6 worm cellular contexts compared by ENCODE assay signal in genomic region chrII:6891176-6891575, ce11.
A peak's percentile ranks its signal among the peaks of the same experiment; 100 is the strongest.
TF ChIP-seq lines count a peak whose summit lies in the region.

No protein-coding gene starts in this region.

TF ChIP-seq in whole organism, L1 larva, 84 proteins besides CTCF, POLR2A, EP300 and RAD21 (continues in another document):
- no peak for TF ChIP-seq unc-86 (tag; optimal IDR thresholded peaks at IDR 0.05; lab: Kevin White, UChicago)
- TF ChIP-seq dsc-1 (tag; optimal IDR thresholded peaks at IDR 0.05; lab: Kevin White, UChicago): peak; percentile 7
- TF ChIP-seq xbp-1 (tag; optimal IDR thresholded peaks at IDR 0.05; lab: Kevin White, UChicago): peak; percentile 14
- TF ChIP-seq irx-1 (tag; optimal IDR thresholded peaks at IDR 0.05; lab: Kevin White, UChicago): peak; percentile 5
- TF ChIP-seq lin-35 (GFP tag; optimal IDR thresholded peaks at IDR 0.05; lab: Kevin White, UChicago): peak; percentile 33 to 77
- peak; percentile 4 for TF ChIP-seq nhr-90 (tag; optimal IDR thresholded peaks at IDR 0.05; lab: Kevin White, UChicago; ENCODE audit: poor library complexity)
- TF ChIP-seq pag-3 (tag; optimal IDR thresholded peaks at IDR 0.05; lab: Kevin White, UChicago; ENCODE audit: borderline replicate concordance, insufficient read depth): no peak
- TF ChIP-seq ztf-4 (tag; optimal IDR thresholded peaks at IDR 0.05; lab: Kevin White, UChicago): peak; percentile 43
- peak; percentile 78 for TF ChIP-seq nhr-71 (tag; optimal IDR thresholded peaks at IDR 0.05; lab: Kevin White, UChicago)
- no peak for TF ChIP-seq C04F5.9 (tag; optimal IDR thresholded peaks at IDR 0.05; lab: Kevin White, UChicago)
- no peak for TF ChIP-seq ceh-8 (GFP tag; optimal IDR thresholded peaks at IDR 0.05; lab: Kevin White, UChicago)
- no peak for TF ChIP-seq unc-30 (tag; optimal IDR thresholded peaks at IDR 0.05; lab: Kevin White, UChicago)
- no peak for TF ChIP-seq F16B12.6 (tag; optimal IDR thresholded peaks at IDR 0.05; lab: Kevin White, UChicago)
- no peak for TF ChIP-seq hpl-2 (GFP tag; optimal IDR thresholded peaks at IDR 0.05; lab: Kevin White, UChicago)
- TF ChIP-seq nhr-76 (tag; optimal IDR thresholded peaks at IDR 0.05; lab: Kevin White, UChicago): no peak

TF ChIP-seq in whole organism, L2 larva, 48 proteins besides CTCF, POLR2A, EP300 and RAD21 (continues in another document):
- peak; percentile 58 for TF ChIP-seq sem-4 (tag; optimal IDR thresholded peaks at IDR 0.05; lab: Kevin White, UChicago)
- TF ChIP-seq unc-62 (GFP tag; optimal IDR thresholded peaks at IDR 0.05; lab: Kevin White, UChicago): no peak
- peak; percentile 54 for TF ChIP-seq sma-3 (GFP tag; optimal IDR thresholded peaks at IDR 0.05; lab: Kevin White, UChicago)
- no peak for TF ChIP-seq unc-39 (tag; optimal IDR thresholded peaks at IDR 0.05; lab: Kevin White, UChicago)
- peak; percentile 88 for TF ChIP-seq ama-1 (optimal IDR thresholded peaks at IDR 0.05; lab: Kevin White, UChicago)
- TF ChIP-seq gmeb-1 (tag; optimal IDR thresholded peaks at IDR 0.05; lab: Kevin White, UChicago): peak; percentile 7
- TF ChIP-seq nhr-21 (tag; optimal IDR thresholded peaks at IDR 0.05; lab: Kevin White, UChicago): peak; percentile 78
- peak; percentile 65 for TF ChIP-seq fos-1 (tag; optimal IDR thresholded peaks at IDR 0.05; lab: Kevin White, UChicago)
- TF ChIP-seq sma-9 (GFP tag; optimal IDR thresholded peaks at IDR 0.05; lab: Kevin White, UChicago): peak; percentile 74
- no peak for TF ChIP-seq sma-9 (tag; optimal IDR thresholded peaks at IDR 0.05; lab: Kevin White, UChicago)
- peak; percentile 47 for TF ChIP-seq blmp-1 (tag; optimal IDR thresholded peaks at IDR 0.05; lab: Kevin White, UChicago; ENCODE audit: insufficient read depth)
- no peak for TF ChIP-seq nhr-12 (tag; optimal IDR thresholded peaks at IDR 0.05; lab: Kevin White, UChicago)
- peak; percentile 43 for TF ChIP-seq egl-27 (tag; optimal IDR thresholded peaks at IDR 0.05; lab: Kevin White, UChicago)
- peak; percentile 66 for TF ChIP-seq C34F6.9 (tag; optimal IDR thresholded peaks at IDR 0.05; lab: Kevin White, UChicago)
- TF ChIP-seq elt-1 (tag; optimal IDR thresholded peaks at IDR 0.05; lab: Kevin White, UChicago): no peak
- TF ChIP-seq ZK546.5 (tag; optimal IDR thresholded peaks at IDR 0.05; lab: Kevin White, UChicago): no peak

TF ChIP-seq in whole organism, L3 larva, 47 proteins besides CTCF, POLR2A, EP300 and RAD21 (continues in another document):
- peak; percentile 42 for TF ChIP-seq lsy-12 (tag; optimal IDR thresholded peaks at IDR 0.05; lab: Kevin White, UChicago)
- no peak for TF ChIP-seq ceh-82 (tag; optimal IDR thresholded peaks at IDR 0.05; lab: Kevin White, UChicago)
- TF ChIP-seq egl-27 (tag; optimal IDR thresholded peaks at IDR 0.05; lab: Kevin White, UChicago): no peak
- TF ChIP-seq fos-1 (tag; optimal IDR thresholded peaks at IDR 0.05; lab: Kevin White, UChicago): no peak
- TF ChIP-seq nhr-67 (tag; optimal IDR thresholded peaks at IDR 0.05; lab: Kevin White, UChicago): no peak
- no peak for TF ChIP-seq nhr-11 (tag; optimal IDR thresholded peaks at IDR 0.05; lab: Kevin White, UChicago)
- TF ChIP-seq nhr-77 (tag; optimal IDR thresholded peaks at IDR 0.05; lab: Kevin White, UChicago): no peak
- no peak for TF ChIP-seq sea-2 (GFP tag; optimal IDR thresholded peaks at IDR 0.05; lab: Kevin White, UChicago)
- peak; percentile 33 for TF ChIP-seq snpc-4 (tag; optimal IDR thresholded peaks at IDR 0.05; lab: Kevin White, UChicago)
- TF ChIP-seq zag-1 (tag; optimal IDR thresholded peaks at IDR 0.05; lab: Kevin White, UChicago): no peak
- TF ChIP-seq ama-1 (optimal IDR thresholded peaks at IDR 0.05; lab: Kevin White, UChicago): peak; percentile 97
- no peak for TF ChIP-seq ZK546.5 (tag; optimal IDR thresholded peaks at IDR 0.05; lab: Kevin White, UChicago)
- peak; percentile 68 for TF ChIP-seq nhr-43 (tag; optimal IDR thresholded peaks at IDR 0.05; lab: Kevin White, UChicago; ENCODE audit: poor library complexity, severe bottlenecking)
- peak; percentile 51 for TF ChIP-seq nhr-23 (tag; optimal IDR thresholded peaks at IDR 0.05; lab: Kevin White, UChicago)
- TF ChIP-seq pqm-1 (tag; optimal IDR thresholded peaks at IDR 0.05; lab: Kevin White, UChicago): peak; percentile 72
- TF ChIP-seq nfya-1 (tag; optimal IDR thresholded peaks at IDR 0.05; lab: Kevin White, UChicago; ENCODE audit: insufficient read depth): peak; percentile 66

TF ChIP-seq in whole organism, L4 larva, 104 proteins besides CTCF, POLR2A, EP300 and RAD21 (continues in another document):
- TF ChIP-seq Y105C5A.15 (GFP tag; IDR thresholded peaks at IDR 0.05; lab: Robert Waterston, UW) (0 out of 2 replicates have a peak, but pooled peaks have one; percentile 55), duxl-1 (tag; optimal IDR thresholded peaks at IDR 0.05; lab: Kevin White, UChicago; ENCODE audit: poor library complexity) (peak; percentile 43), lin-13 (GFP tag; optimal IDR thresholded peaks at IDR 0.05; lab: Kevin White, UChicago) (peak; percentile 56), nhr-10 (tag; optimal IDR thresholded peaks at IDR 0.05; lab: Kevin White, UChicago) (peak; percentile 73), lsy-2 (tag; optimal IDR thresholded peaks at IDR 0.05; lab: Kevin White, UChicago) (peak in 1 of 2 experiments; percentile 54), unc-62 (GFP tag; optimal IDR thresholded peaks at IDR 0.05 in 1 of 2; lab: Kevin White, UChicago) (peak in 1 of 2 experiments; percentile 56), unc-62 (tag; optimal IDR thresholded peaks at IDR 0.05; lab: Kevin White, UChicago) (no peak), daf-12 (tag; optimal IDR thresholded peaks at IDR 0.05; lab: Kevin White, UChicago) (no peak), mdl-1 (tag; optimal IDR thresholded peaks at IDR 0.05; lab: Kevin White, UChicago) (peak; percentile 64 to 93), mxl-3 (GFP tag; optimal IDR thresholded peaks at IDR 0.05; lab: Kevin White, UChicago) (peak; percentile 88), mdt-29 (GFP tag; IDR thresholded peaks at IDR 0.05; lab: Robert Waterston, UW) (no peak), daf-16 (GFP tag; optimal IDR thresholded peaks at IDR 0.05; lab: Kevin White, UChicago) (peak in 1 of 2 experiments; percentile 17), daf-16 (tag; optimal IDR thresholded peaks at IDR 0.05; lab: Kevin White, UChicago) (peak; percentile 26), nhr-25 (tag; optimal IDR thresholded peaks at IDR 0.05; lab: Kevin White, UChicago; ENCODE audit: borderline replicate concordance, insufficient read depth) (peak; percentile 47), aha-1 (tag; lab: Kevin White, UChicago) (peak; percentile 99)

TF ChIP-seq in whole organism, late embryonic, 69 proteins besides CTCF, POLR2A, EP300 and RAD21:
- TF ChIP-seq ceh-48 (tag; optimal IDR thresholded peaks at IDR 0.05; lab: Kevin White, UChicago): no peak
- peak; percentile 19 for TF ChIP-seq pqm-1 (tag; optimal IDR thresholded peaks at IDR 0.05; lab: Kevin White, UChicago)
- peak; percentile 47 for TF ChIP-seq ceh-18 (tag; optimal IDR thresholded peaks at IDR 0.05; lab: Kevin White, UChicago)
- peak; percentile 12 for TF ChIP-seq unc-42 (tag; optimal IDR thresholded peaks at IDR 0.05; lab: Kevin White, UChicago)
TF ChIP-seq in whole organism, late embryonic: peak in this region for 3.

TF ChIP-seq in whole organism, young adult, 124 proteins besides CTCF, POLR2A, EP300 and RAD21 (continues in another document):
- TF ChIP-seq ztf-26 (tag; optimal IDR thresholded peaks at IDR 0.05; lab: Kevin White, UChicago) (peak; percentile 49), C06A6.2 (GFP tag; conservative IDR thresholded peaks at IDR 0.05; lab: Robert Waterston, UW) (peak; percentile 48), sdz-38 (tag; optimal IDR thresholded peaks at IDR 0.05; lab: Kevin White, UChicago) (no peak), lir-1 (GFP tag; conservative IDR thresholded peaks at IDR 0.05; lab: Robert Waterston, UW) (no peak), Y53G8AR.9 (GFP tag; conservative IDR thresholded peaks at IDR 0.05; lab: Robert Waterston, UW) (peak; percentile 63; the same call in 1 of the 2 replicates), efl-1 (GFP tag; optimal IDR thresholded peaks at IDR 0.05; lab: Kevin White, UChicago) (no peak), mcd-1 (GFP tag; IDR thresholded peaks at IDR 0.05; lab: Robert Waterston, UW) (peak; percentile 35; the same call in 1 of the 2 replicates), nhr-80 (tag; optimal IDR thresholded peaks at IDR 0.05; lab: Kevin White, UChicago) (peak; percentile 44), unc-130 (GFP tag; optimal IDR thresholded peaks at IDR 0.05; lab: Kevin White, UChicago) (no peak), ama-1 (optimal IDR thresholded peaks at IDR 0.05; lab: Kevin White, UChicago) (peak; percentile 66), ama-1 (GFP tag; optimal IDR thresholded peaks at IDR 0.05; lab: Kevin White, UChicago) (no peak), F55B11.4 (tag; optimal IDR thresholded peaks at IDR 0.05; lab: Kevin White, UChicago; ENCODE audit: borderline replicate concordance, insufficient read depth) (no peak), lin-54 (GFP tag; optimal IDR thresholded peaks at IDR 0.05; lab: Kevin White, UChicago) (peak; percentile 35), lin-26 (GFP tag; IDR thresholded peaks at IDR 0.05; lab: Robert Waterston, UW) (peak; percentile 71), repo-1 (tag; optimal IDR thresholded peaks at IDR 0.05; lab: Kevin White, UChicago) (peak; percentile 5), snpc-4 (GFP tag; optimal IDR thresholded peaks at IDR 0.05; lab: Kevin White, UChicago) (no peak), snpc-4 (tag; optimal IDR thresholded peaks at IDR 0.05; lab: Kevin White, UChicago) (peak in 2 of 4 experiments; percentile 9 to 25), madf-10 (tag; optimal IDR thresholded peaks at IDR 0.05; lab: Kevin White, UChicago) (peak; percentile 39), attf-5 (GFP tag; optimal IDR thresholded peaks at IDR 0.05; lab: Kevin White, UChicago) (peak; percentile 55), hmg-1.2 (GFP tag; IDR thresholded peaks at IDR 0.05; lab: Robert Waterston, UW) (peak; percentile 42), hrde-1 (tag; optimal IDR thresholded peaks at IDR 0.05; lab: Kevin White, UChicago; ENCODE audit: borderline replicate concordance) (peak; percentile 6), dox-1 (GFP tag; IDR thresholded peaks at IDR 0.05; lab: Robert Waterston, UW) (peak; percentile 43; the same call in 1 of the 2 replicates), egl-44 (GFP tag; IDR thresholded peaks at IDR 0.05; lab: Robert Waterston, UW) (peak; percentile 80), F37B4.10 (GFP tag; IDR thresholded peaks at IDR 0.05; lab: Robert Waterston, UW) (0 out of 2 replicates have a peak, but pooled peaks have one; percentile 78), F22D6.2 (tag; optimal IDR thresholded peaks at IDR 0.05; lab: Kevin White, UChicago) (peak; percentile 9), nfya-2 (GFP tag; IDR thresholded peaks at IDR 0.05; lab: Robert Waterston, UW) (no peak), cebp-1 (GFP tag; IDR thresholded peaks at IDR 0.05; lab: Robert Waterston, UW) (no peak), cebp-1 (tag; optimal IDR thresholded peaks at IDR 0.05; lab: Kevin White, UChicago) (peak; percentile 75), K12H6.12 (tag; optimal IDR thresholded peaks at IDR 0.05; lab: Kevin White, UChicago) (peak; percentile 84), pbrm-1 (GFP tag; IDR thresholded peaks at IDR 0.05; lab: Robert Waterston, UW) (no peak)
